Worm (Caenorhabditis elegans) whole organism, young adult: ENCODE measurements around the gene C28D4.10.
A peak's percentile ranks its signal among the peaks of the same experiment; 100 is the strongest.

ENCODE experiments used
- B0035.1 ChIP-seq: sonication (generic microtip); optimal IDR thresholded peaks from 2 replicates; lab custom pipeline; 2016; ENCODE audit warnings: missing genetic modification characterization, mild to moderate bottlenecking, missing compliant biosample characterization, missing genotype, missing genetic modification reagents
- C17E4.6 ChIP-seq: fragments of 200-800 bp; sonication (Bioruptor generic); IDR thresholded peaks from 2 replicates; pipeline ENCODE4 v1.3.6; 2022; ENCODE audit warnings: missing genetic modification reagents, missing genetic modification characterization, missing compliant biosample characterization
- F10E7.11 ChIP-seq: sonication (generic microtip); optimal IDR thresholded peaks from 2 replicates; lab custom pipeline; 2017; ENCODE audit warnings: mild to moderate bottlenecking, missing genetic modification characterization, moderate library complexity, missing compliant biosample characterization
- F22D6.2 ChIP-seq: sonication (generic microtip); optimal IDR thresholded peaks from 2 replicates; lab custom pipeline; 2016; ENCODE audit warnings: mild to moderate bottlenecking, missing genetic modification characterization, missing compliant biosample characterization
- F37B4.10 ChIP-seq: fragments of 200-800 bp; sonication (Bioruptor generic); IDR thresholded peaks from 2 replicates; pipeline ENCODE4 v1.3.6; 2022; ENCODE audit warnings: missing genetic modification characterization, missing compliant biosample characterization
- F57C9.4 ChIP-seq: sonication (generic microtip); optimal IDR thresholded peaks from 2 replicates; lab custom pipeline; 2017; ENCODE audit warnings: mild to moderate bottlenecking, missing genetic modification characterization, missing compliant biosample characterization
- T07F8.4 ChIP-seq: sonication (generic microtip); optimal IDR thresholded peaks from 2 replicates; lab custom pipeline; 2016; ENCODE audit warnings: mild to moderate bottlenecking, missing genetic modification characterization, moderate library complexity, missing compliant biosample characterization
- T26A5.8 ChIP-seq: sonication (generic microtip); optimal IDR thresholded peaks from 2 replicates; lab custom pipeline; 2016; ENCODE audit warnings: missing genetic modification characterization, missing compliant biosample characterization
- ZK185.1 ChIP-seq: sonication (generic microtip); optimal IDR thresholded peaks from 2 replicates; lab custom pipeline; 2016; ENCODE audit warnings: mild to moderate bottlenecking, missing genetic modification characterization, missing compliant biosample characterization; ENCODE audit not compliant: poor library complexity, severe bottlenecking
- akir-1 ChIP-seq: fragments of 200-800 bp; sonication (Bioruptor generic); optimal IDR thresholded peaks from 2 replicates; lab custom pipeline; 2018; ENCODE audit warnings: mild to moderate bottlenecking, missing genetic modification characterization, moderate library complexity, missing compliant biosample characterization
- ama-1 ChIP-seq, 3 experiments: fragments of 150-350 bp in 1 of 3; sonication (generic microtip) in 2 of 3; optimal IDR thresholded peaks; 2 replicates each; lab custom pipeline; 2014 to 2018; ENCODE audit warnings: missing biosample characterization in 2 of 3, missing genetic modification characterization in 2 of 3, missing genetic modification reagents in 2 of 3
- athp-1 ChIP-seq: sonication (generic microtip); optimal IDR thresholded peaks from 2 replicates; lab custom pipeline; 2017; ENCODE audit warnings: mild to moderate bottlenecking, missing genetic modification characterization, missing compliant biosample characterization
- attf-3 ChIP-seq: fragments of 200-800 bp; sonication (Bioruptor generic); conservative IDR thresholded peaks from 2 replicates; pipeline ENCODE4 v1.3.6; 2022; ENCODE audit warnings: missing genetic modification reagents, missing genetic modification characterization, missing compliant biosample characterization
- attf-5 ChIP-seq: fragments of 200-800 bp; sonication (Bioruptor generic); optimal IDR thresholded peaks from 2 replicates; lab custom pipeline; 2018; ENCODE audit warnings: mild to moderate bottlenecking, missing genetic modification characterization, missing compliant biosample characterization
- bed-1 ChIP-seq: fragments of 200-800 bp; sonication (Bioruptor generic); IDR thresholded peaks from 2 replicates; pipeline ENCODE4 v1.3.6; 2022; ENCODE audit warnings: missing genetic modification reagents, missing genetic modification characterization, missing compliant biosample characterization
- cebp-1 ChIP-seq, 2 experiments: fragments of 200-800 bp in 1 of 2; sonication (Bioruptor generic) in 1 of 2; sonication (generic microtip) in 1 of 2; IDR thresholded peaks in 1 of 2; optimal IDR thresholded peaks in 1 of 2; 2 replicates each; pipeline versions ENCODE4 v1.3.6 to Lab custom; 2017 to 2022; ENCODE audit warnings: missing compliant biosample characterization in 2 of 2, missing genetic modification characterization in 2 of 2, mild to moderate bottlenecking in 1 of 2, missing genetic modification reagents in 1 of 2, moderate library complexity in 1 of 2
- ceh-27 ChIP-seq: fragments of 200-800 bp; sonication (Bioruptor generic); optimal IDR thresholded peaks from 2 replicates; lab custom pipeline; 2018; ENCODE audit warnings: mild to moderate bottlenecking, missing genetic modification characterization, moderate library complexity, missing compliant biosample characterization
- ceh-40 ChIP-seq: fragments of 200-800 bp; sonication (Bioruptor generic); IDR thresholded peaks from 2 replicates; pipeline ENCODE4 v1.3.6; 2022; ENCODE audit warnings: missing genetic modification characterization, missing compliant biosample characterization
- ceh-79 ChIP-seq: sonication (generic microtip); optimal IDR thresholded peaks from 2 replicates; lab custom pipeline; 2017; ENCODE audit warnings: mild to moderate bottlenecking, missing genetic modification characterization, missing compliant biosample characterization
- ets-4 ChIP-seq: fragments of 200-800 bp; sonication (Bioruptor generic); optimal IDR thresholded peaks from 2 replicates; lab custom pipeline; 2018; ENCODE audit warnings: mild to moderate bottlenecking, missing genetic modification characterization, missing compliant biosample characterization
- him-1 ChIP-seq: sonication (generic microtip); optimal IDR thresholded peaks from 2 replicates; lab custom pipeline; 2016; ENCODE audit warnings: missing genotype, missing genetic modification reagents, missing genetic modification characterization, missing compliant biosample characterization
- hlh-12 ChIP-seq: sonication (generic microtip); optimal IDR thresholded peaks from 2 replicates; lab custom pipeline; 2016; ENCODE audit warnings: missing genetic modification characterization, missing compliant biosample characterization
- hmg-1.2 ChIP-seq: fragments of 200-800 bp; sonication (Bioruptor generic); IDR thresholded peaks from 2 replicates; pipeline ENCODE4 v1.3.6; 2022; ENCODE audit warnings: missing genetic modification reagents, missing genetic modification characterization, missing compliant biosample characterization
- hmg-20 ChIP-seq: fragments of 200-800 bp; sonication (Bioruptor generic); IDR thresholded peaks from 2 replicates; pipeline ENCODE4 v1.3.6; 2022; ENCODE audit warnings: missing genetic modification reagents, missing genetic modification characterization, missing compliant biosample characterization
- hsf-1 ChIP-seq: fragments of 200-800 bp; sonication (Bioruptor generic); IDR thresholded peaks from 2 replicates; pipeline ENCODE4 v1.3.6; 2022; ENCODE audit warnings: missing genetic modification reagents, missing genetic modification characterization, missing compliant biosample characterization
- let-526 ChIP-seq: fragments of 200-800 bp; sonication (Bioruptor generic); IDR thresholded peaks from 2 replicates; pipeline ENCODE4 v1.3.6; 2022; ENCODE audit warnings: missing genetic modification reagents, missing genetic modification characterization, missing compliant biosample characterization
- let-607 ChIP-seq, 2 experiments: fragments of 200-800 bp in 1 of 2; sonication (Bioruptor generic) in 1 of 2; sonication (generic microtip) in 1 of 2; optimal IDR thresholded peaks; 2 replicates each; lab custom pipeline; 2016 to 2018; ENCODE audit warnings: mild to moderate bottlenecking in 2 of 2, missing compliant biosample characterization in 2 of 2, missing genetic modification characterization in 2 of 2, moderate library complexity in 2 of 2, missing genotype in 1 of 2
- lin-26 ChIP-seq: fragments of 200-800 bp; sonication (Bioruptor generic); IDR thresholded peaks from 2 replicates; pipeline ENCODE4 v1.3.6; 2022; ENCODE audit warnings: missing genetic modification reagents, missing genetic modification characterization, missing compliant biosample characterization
- lir-1 ChIP-seq: fragments of 200-800 bp; sonication (Bioruptor generic); conservative IDR thresholded peaks from 2 replicates; pipeline ENCODE4 v1.3.6; 2022; ENCODE audit warnings: missing genetic modification reagents, missing genetic modification characterization, missing compliant biosample characterization
- madf-3 ChIP-seq: fragments of 200-800 bp; sonication (Bioruptor generic); IDR thresholded peaks from 2 replicates; pipeline ENCODE4 v1.3.6; 2022; ENCODE audit warnings: missing genetic modification reagents, missing genetic modification characterization, missing compliant biosample characterization
- madf-6 ChIP-seq: fragments of 200-800 bp; sonication (Bioruptor generic); IDR thresholded peaks from 2 replicates; pipeline ENCODE4 v1.3.6; 2022; ENCODE audit warnings: missing genetic modification reagents, missing genetic modification characterization, missing compliant biosample characterization
- mcd-1 ChIP-seq: fragments of 200-800 bp; sonication (Bioruptor generic); IDR thresholded peaks from 2 replicates; pipeline ENCODE4 v1.3.6; 2022; ENCODE audit warnings: missing genetic modification reagents, missing genetic modification characterization, missing compliant biosample characterization
- nfya-1 ChIP-seq: sonication (generic microtip); optimal IDR thresholded peaks from 2 replicates; lab custom pipeline; 2017; ENCODE audit warnings: antibody characterized with exemption, missing compliant biosample characterization, missing genetic modification characterization, borderline replicate concordance; ENCODE audit not compliant: insufficient read depth
- nfyb-1 ChIP-seq: fragments of 200-800 bp; sonication (Bioruptor generic); IDR thresholded peaks from 2 replicates; pipeline ENCODE4 v1.3.6; 2022; ENCODE audit warnings: missing genetic modification reagents, missing genetic modification characterization, missing compliant biosample characterization
- nhr-120 ChIP-seq: fragments of 200-800 bp; sonication (Bioruptor generic); IDR thresholded peaks from 2 replicates; pipeline ENCODE4 v1.3.6; 2022; ENCODE audit warnings: missing genetic modification characterization, missing compliant biosample characterization
- nhr-80 ChIP-seq: sonication (generic microtip); optimal IDR thresholded peaks from 2 replicates; lab custom pipeline; 2016; ENCODE audit warnings: missing genetic modification characterization, missing compliant biosample characterization
- pha-4 ChIP-seq: fragments of 150-350 bp; sonication (generic microtip); optimal IDR thresholded peaks from 2 replicates; lab custom pipeline; 2014; ENCODE audit warnings: missing biosample characterization, missing genetic modification reagents, missing genetic modification characterization
- rec-8 ChIP-seq, 2 experiments: sonication (generic microtip); optimal IDR thresholded peaks; 2 replicates each; lab custom pipeline; 2016; ENCODE audit warnings: mild to moderate bottlenecking in 2 of 2, missing genetic modification characterization in 2 of 2, missing genetic modification reagents in 2 of 2, missing genotype in 2 of 2, missing biosample characterization in 1 of 2, missing compliant biosample characterization in 1 of 2, moderate library complexity in 1 of 2
- repo-1 ChIP-seq: sonication (generic microtip); optimal IDR thresholded peaks from 2 replicates; lab custom pipeline; 2017; ENCODE audit warnings: mild to moderate bottlenecking, missing genetic modification characterization, missing compliant biosample characterization
- unc-130 ChIP-seq: sonication (generic microtip); optimal IDR thresholded peaks from 2 replicates; lab custom pipeline; 2016; ENCODE audit warnings: missing genetic modification reagents, missing genetic modification characterization, missing compliant biosample characterization
- zim-3 ChIP-seq: sonication (generic microtip); optimal IDR thresholded peaks from 2 replicates; lab custom pipeline; 2017; ENCODE audit warnings: mild to moderate bottlenecking, missing genetic modification characterization, moderate library complexity, missing compliant biosample characterization
- ztf-18 ChIP-seq: sonication (generic microtip); optimal IDR thresholded peaks from 2 replicates; lab custom pipeline; 2016; ENCODE audit warnings: missing genotype, mild to moderate bottlenecking, missing genetic modification characterization, missing compliant biosample characterization
- ztf-28 ChIP-seq: fragments of 200-800 bp; sonication (Bioruptor generic); IDR thresholded peaks from 2 replicates; pipeline ENCODE4 v1.3.6; 2022; ENCODE audit warnings: missing genetic modification reagents, missing genetic modification characterization, missing compliant biosample characterization

Gene C28D4.10

DNA sequence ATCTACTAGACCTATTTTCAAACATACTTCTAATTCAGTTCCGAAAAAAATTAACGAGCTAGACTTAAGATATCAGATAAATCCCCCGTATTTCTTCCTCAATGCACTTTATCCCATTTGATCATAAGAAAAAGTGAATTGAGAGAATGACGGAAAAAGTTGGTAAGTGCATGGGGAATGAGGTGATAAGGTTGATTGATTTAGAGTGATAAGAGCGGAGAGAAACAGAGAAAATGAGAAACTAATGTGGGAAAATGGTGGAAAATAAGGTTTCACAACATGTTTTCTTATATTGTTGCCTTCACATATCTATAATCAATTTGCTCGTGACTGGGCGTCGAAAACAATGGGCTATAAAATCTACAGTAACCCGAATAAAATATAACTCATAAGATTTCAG is 2.5 kb upstream of the C28D4.10 start:
- no peak for TF ChIP-seq F57C9.4 (tag; lab: Kevin White, UChicago)
- TF ChIP-seq nfyb-1 (GFP tag; lab: Robert Waterston, UW): 0 out of 2 replicates have a peak, but pooled peaks have one; percentile 17
- no peak for TF ChIP-seq ama-1 (optimal IDR thresholded peaks at IDR 0.05; lab: Kevin White, UChicago)
- no peak for TF ChIP-seq ama-1 (GFP tag; optimal IDR thresholded peaks at IDR 0.05; lab: Kevin White, UChicago)
- TF ChIP-seq bed-1 (GFP tag; lab: Robert Waterston, UW): no peak
- no peak for TF ChIP-seq F37B4.10
- peak; percentile 49 for TF ChIP-seq nhr-80 (tag; lab: Kevin White, UChicago)
- no peak for TF ChIP-seq hmg-20 (GFP tag; lab: Robert Waterston, UW)
- no peak for TF ChIP-seq C17E4.6
- TF ChIP-seq him-1: no peak
- no peak for TF ChIP-seq hlh-12 (tag; lab: Kevin White, UChicago)
- TF ChIP-seq athp-1 (tag; lab: Kevin White, UChicago): no peak
- TF ChIP-seq attf-5 (GFP tag; lab: Kevin White, UChicago): peak; percentile 30
- no peak for TF ChIP-seq ztf-28 (GFP tag; lab: Robert Waterston, UW)
- TF ChIP-seq let-526 (GFP tag; lab: Robert Waterston, UW): no peak
- TF ChIP-seq ceh-79 (tag; lab: Kevin White, UChicago): no peak
- TF ChIP-seq ceh-40 (GFP tag; lab: Robert Waterston, UW): no peak
- no peak for TF ChIP-seq T07F8.4 (tag; lab: Kevin White, UChicago)
- TF ChIP-seq rec-8 (tag; optimal IDR thresholded peaks at IDR 0.05; lab: Kevin White, UChicago): no peak
- TF ChIP-seq akir-1: no peak
- TF ChIP-seq hsf-1 (GFP tag; lab: Robert Waterston, UW): no peak
- TF ChIP-seq lin-26 (GFP tag; lab: Robert Waterston, UW): no peak
- no peak for TF ChIP-seq madf-3 (GFP tag; lab: Robert Waterston, UW)
- no peak for TF ChIP-seq F22D6.2 (tag; lab: Kevin White, UChicago)
- TF ChIP-seq unc-130 (GFP tag; lab: Kevin White, UChicago): no peak
- no peak for TF ChIP-seq let-607 (tag; optimal IDR thresholded peaks at IDR 0.05; lab: Kevin White, UChicago)
- peak; percentile 24; the same call in 1 of the 2 replicates for TF ChIP-seq cebp-1 (GFP tag; IDR thresholded peaks at IDR 0.05; lab: Robert Waterston, UW)
- peak; percentile 77 for TF ChIP-seq cebp-1 (tag; optimal IDR thresholded peaks at IDR 0.05; lab: Kevin White, UChicago)

DNA sequence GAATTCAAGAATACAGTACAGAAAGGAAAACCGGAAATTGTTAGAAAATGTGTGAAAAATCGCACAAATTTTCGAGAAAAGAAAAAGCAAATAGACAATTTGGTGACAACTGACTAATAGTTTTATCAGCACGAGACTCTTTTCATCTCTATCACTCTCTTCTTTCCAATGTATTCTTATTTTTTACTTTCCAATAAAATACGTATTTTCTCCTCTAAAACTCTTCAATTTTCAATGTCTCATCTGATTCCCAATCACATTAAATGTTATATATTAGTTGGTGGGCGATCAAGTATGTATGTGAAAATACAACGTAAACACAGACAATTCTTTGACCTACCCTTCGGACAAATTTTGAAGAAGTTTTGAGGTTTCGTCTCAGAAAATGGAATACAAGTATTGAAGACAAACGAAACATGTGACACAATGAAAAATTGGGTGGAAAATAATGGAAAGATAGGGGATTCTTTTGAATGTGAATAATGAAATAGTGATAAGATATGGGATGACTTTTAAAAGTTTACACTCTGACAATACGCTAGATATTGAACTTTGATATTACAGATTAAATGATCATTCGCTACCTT is 997 bp upstream of the C28D4.10 start, which contains the start of gene cka-1:
cka-1 (minus strand) TSS at position 418 of the 587 bp plus-strand sequence.
- TF ChIP-seq attf-5 (GFP tag; lab: Kevin White, UChicago) (peak; percentile 2), nhr-80 (tag; lab: Kevin White, UChicago) (peak; percentile 51), hmg-1.2 (peak; percentile 46; the same call in 1 of the 2 replicates), zim-3 (tag; lab: Kevin White, UChicago) (no peak)

DNA sequence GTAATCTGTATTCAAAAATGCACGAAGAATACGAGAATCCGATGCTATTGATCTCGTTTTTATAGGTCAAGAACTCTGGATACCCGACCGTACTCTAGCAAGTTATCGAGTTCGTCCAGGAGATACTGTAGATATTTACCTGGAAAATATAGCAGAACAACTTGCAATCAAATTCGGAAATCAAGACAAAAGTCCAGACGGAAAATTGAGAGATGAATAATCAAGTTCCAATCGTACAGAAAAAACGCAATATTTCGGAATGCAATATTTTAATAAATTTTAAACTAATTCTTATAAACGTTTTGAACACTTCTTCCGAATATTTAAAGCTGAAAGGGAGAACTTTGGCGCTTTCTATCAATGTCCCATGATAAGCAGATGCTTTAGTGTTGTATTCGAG is 707 bp downstream of the C28D4.10 start:
- TF ChIP-seq mcd-1 (GFP tag; lab: Robert Waterston, UW): no peak
- no peak for TF ChIP-seq ama-1 (optimal IDR thresholded peaks at IDR 0.05; lab: Kevin White, UChicago)
- TF ChIP-seq ama-1 (GFP tag; optimal IDR thresholded peaks at IDR 0.05; lab: Kevin White, UChicago): peak in 1 of 2 experiments; percentile 22
- TF ChIP-seq akir-1: no peak
- no peak for TF ChIP-seq attf-3 (GFP tag; lab: Robert Waterston, UW)
- TF ChIP-seq ZK185.1 (tag; lab: Kevin White, UChicago): no peak
- no peak for TF ChIP-seq F10E7.11 (tag; lab: Kevin White, UChicago)
- no peak for TF ChIP-seq nhr-120 (GFP tag; lab: Robert Waterston, UW)
- no peak for TF ChIP-seq ets-4 (GFP tag; lab: Kevin White, UChicago)
- TF ChIP-seq pha-4 (tag; lab: Kevin White, UChicago): no peak
- no peak for TF ChIP-seq ztf-28 (GFP tag; lab: Robert Waterston, UW)
- peak; percentile 13 for TF ChIP-seq repo-1 (tag; lab: Kevin White, UChicago)
- TF ChIP-seq ceh-27 (GFP tag; lab: Kevin White, UChicago): no peak
- TF ChIP-seq B0035.1 (tag; lab: Kevin White, UChicago): peak; percentile 11
- no peak for TF ChIP-seq T26A5.8 (tag; lab: Kevin White, UChicago)
- TF ChIP-seq ztf-18 (tag; lab: Kevin White, UChicago): no peak
- TF ChIP-seq madf-6 (GFP tag; lab: Robert Waterston, UW): peak; percentile 71
- TF ChIP-seq bed-1 (GFP tag; lab: Robert Waterston, UW): no peak
- TF ChIP-seq lir-1 (GFP tag; lab: Robert Waterston, UW): no peak
- TF ChIP-seq nfya-1: no peak
